Fruit fly (Drosophila melanogaster) whole organism, pupa: Measurements from ENCODE around the gene Prp18.
A peak's percentile ranks its signal among the peaks of the same experiment; 100 is the strongest.

ENCODE experiments used
- CG8301 ChIP-seq: fragments of 200-800 bp; sonication (Bioruptor generic); optimal IDR thresholded peaks from 2 replicates; lab custom pipeline; 2018; ENCODE audit warnings: missing biosample characterization, mild to moderate bottlenecking, missing genetic modification characterization
- Ets98B ChIP-seq: fragments of 200-800 bp; sonication (Bioruptor generic); IDR thresholded peaks from 2 replicates; pipeline ENCODE4 v1.3.6; 2022; ENCODE audit warnings: missing biosample characterization, missing genetic modification characterization
- Pif1A ChIP-seq: fragments of 200-800 bp; sonication (Bioruptor generic); optimal IDR thresholded peaks from 3 replicates; lab custom pipeline; 2016; ENCODE audit warnings: missing biosample characterization, missing genetic modification characterization
- Pif1B ChIP-seq: fragments of 200-800 bp; sonication (Bioruptor generic); optimal IDR thresholded peaks from 3 replicates; lab custom pipeline; 2016; ENCODE audit warnings: missing biosample characterization, missing genetic modification characterization
- gl ChIP-seq: fragments of 200-800 bp; sonication (Bioruptor generic); optimal IDR thresholded peaks from 2 replicates; lab custom pipeline; 2018; ENCODE audit warnings: missing biosample characterization, mild to moderate bottlenecking, missing genetic modification characterization

DNA sequence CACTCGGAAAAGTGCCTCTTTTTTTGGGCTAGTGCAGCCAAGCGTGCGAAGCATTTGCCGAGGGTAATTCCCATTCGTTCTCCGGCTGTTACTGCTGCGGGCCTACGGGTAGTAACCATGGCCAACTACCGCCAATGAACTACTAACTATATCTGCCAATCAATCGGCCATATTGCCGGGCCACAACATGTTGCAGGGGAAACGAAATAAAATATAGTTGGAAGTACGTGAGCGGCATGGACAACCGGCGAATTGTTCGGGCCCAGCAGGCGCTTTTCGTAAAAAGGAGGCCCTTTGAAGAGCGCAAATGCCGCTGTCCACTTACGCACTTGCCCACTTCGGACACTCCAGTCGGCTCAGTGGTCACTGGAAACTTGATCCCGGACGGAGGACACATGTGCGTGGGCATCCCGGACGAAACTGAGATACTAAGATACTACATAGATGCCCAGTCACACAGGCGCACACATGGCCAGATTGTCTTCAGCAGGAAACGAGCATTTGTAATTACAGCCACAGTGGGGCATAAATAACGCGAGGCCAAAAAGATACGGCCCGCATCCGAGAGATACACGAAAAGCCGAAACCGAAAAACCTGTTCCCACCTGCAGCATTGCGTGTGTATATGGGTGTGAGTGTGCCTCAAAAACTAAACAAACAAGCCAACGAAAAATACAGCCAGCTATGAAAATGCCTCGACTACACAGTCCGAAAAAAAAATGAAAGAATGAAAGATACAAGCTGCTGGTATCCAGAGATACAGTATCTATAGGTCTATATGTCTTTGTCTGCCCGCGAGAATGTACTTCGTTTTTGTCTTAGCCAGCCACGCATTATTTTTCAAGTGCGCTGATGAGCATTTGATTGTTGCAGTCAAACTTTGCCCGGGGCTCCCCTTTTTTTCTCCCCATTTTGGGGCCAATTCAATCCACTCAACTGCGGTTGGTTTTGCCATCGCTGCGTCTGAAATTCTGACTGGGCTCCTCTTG, 43.3 kb downstream of the Prp18 start:
- peak; percentile 8 for TF ChIP-seq Pif1B (GFP tag; lab: Kevin White, UChicago)
- no peak for TF ChIP-seq gl
- TF ChIP-seq CG8301 (tag; lab: Kevin White, UChicago): peak; percentile 58
- peak; percentile 13 for TF ChIP-seq Pif1A (GFP tag; lab: Kevin White, UChicago)
- TF ChIP-seq Ets98B (GFP tag; lab: Robert Waterston, UW): no peak
